Worm (Caenorhabditis elegans) whole organism, midembryonic: ENCODE data around the gene rmh-2.

Experiments
- T22C8.4 ChIP-seq: fragments of 200-800 bp; sonication (Bioruptor generic); IDR thresholded peaks from 2 replicates; pipeline ENCODE4 v1.3.6; 2022; ENCODE audit warnings: missing genetic modification characterization, missing compliant biosample characterization
- cog-1 ChIP-seq: sonication (generic microtip); optimal IDR thresholded peaks from 2 replicates; lab custom pipeline; 2016; ENCODE audit warnings: missing genetic modification characterization, missing compliant biosample characterization
- flt-1 ChIP-seq: fragments of 200-800 bp; sonication (Bioruptor generic); IDR thresholded peaks from 2 replicates; pipeline ENCODE4 v1.3.6; 2022; ENCODE audit warnings: missing genetic modification characterization, missing compliant biosample characterization
- klf-2 ChIP-seq: fragments of 200-800 bp; sonication (Bioruptor generic); conservative IDR thresholded peaks from 2 replicates; pipeline ENCODE4 v1.3.6; 2022; ENCODE audit warnings: missing genetic modification reagents, missing genetic modification characterization, missing compliant biosample characterization
- med-1 ChIP-seq: sonication (generic microtip); optimal IDR thresholded peaks from 2 replicates; lab custom pipeline; 2017; ENCODE audit warnings: missing genetic modification characterization, mild to moderate bottlenecking, missing compliant biosample characterization, antibody characterized with exemption, missing genetic modification reagents; ENCODE audit not compliant: insufficient read depth
- ref-1 ChIP-seq: fragments of 200-800 bp; sonication (Bioruptor generic); conservative IDR thresholded peaks from 2 replicates; pipeline ENCODE4 v1.3.6; 2022; ENCODE audit warnings: missing genetic modification reagents, missing genetic modification characterization, missing compliant biosample characterization
- tab-1 ChIP-seq: fragments of 200-800 bp; sonication (Bioruptor generic); IDR thresholded peaks from 2 replicates; pipeline ENCODE4 v1.3.6; 2022; ENCODE audit warnings: missing genetic modification characterization, missing compliant biosample characterization
- ztf-23 ChIP-seq: fragments of 200-800 bp; sonication (Bioruptor generic); IDR thresholded peaks from 2 replicates; pipeline ENCODE4 v1.3.6; 2022; ENCODE audit warnings: missing genetic modification reagents, missing genetic modification characterization, missing compliant biosample characterization
- ztf-29 ChIP-seq: fragments of 200-800 bp; sonication (Bioruptor generic); IDR thresholded peaks from 2 replicates; pipeline ENCODE4 v1.3.6; 2022; ENCODE audit warnings: missing genetic modification reagents, missing genetic modification characterization, missing compliant biosample characterization

Gene rmh-2

DNA sequence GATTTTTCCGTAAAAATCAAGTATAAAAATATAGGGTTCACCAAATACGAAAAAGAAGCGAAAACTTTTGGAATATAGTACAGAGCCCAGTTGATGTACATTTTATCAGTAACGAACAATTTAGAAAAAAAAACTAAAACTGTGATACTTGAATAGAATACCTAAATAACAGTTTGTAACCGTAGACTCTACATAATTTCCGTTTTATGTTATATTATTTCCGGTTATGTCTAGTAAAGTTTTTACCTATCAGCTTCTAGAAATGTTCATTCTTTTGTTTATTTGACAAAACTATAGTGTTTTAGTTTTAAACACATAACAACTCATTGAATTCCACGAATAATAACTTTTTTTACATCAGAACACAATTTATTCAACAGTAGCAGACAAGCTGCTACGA is 6.9 kb upstream of the rmh-2 start, which contains the start of gene srj-33:
Gene srj-33 (minus strand): TSS at position 101 of the 400 bp plus-strand sequence.
- TF ChIP-seq tab-1 (GFP tag; lab: Robert Waterston, UW) (no peak), klf-2 (no peak), ref-1 (GFP tag; lab: Robert Waterston, UW) (no peak), med-1 (GFP tag; lab: Kevin White, UChicago) (no peak), flt-1 (GFP tag; lab: Robert Waterston, UW) (no peak), cog-1 (tag; lab: Kevin White, UChicago) (no peak), ztf-29 (GFP tag; lab: Robert Waterston, UW) (no peak), T22C8.4 (GFP tag; lab: Robert Waterston, UW) (no peak), ztf-23 (GFP tag; lab: Robert Waterston, UW) (no peak)

DNA sequence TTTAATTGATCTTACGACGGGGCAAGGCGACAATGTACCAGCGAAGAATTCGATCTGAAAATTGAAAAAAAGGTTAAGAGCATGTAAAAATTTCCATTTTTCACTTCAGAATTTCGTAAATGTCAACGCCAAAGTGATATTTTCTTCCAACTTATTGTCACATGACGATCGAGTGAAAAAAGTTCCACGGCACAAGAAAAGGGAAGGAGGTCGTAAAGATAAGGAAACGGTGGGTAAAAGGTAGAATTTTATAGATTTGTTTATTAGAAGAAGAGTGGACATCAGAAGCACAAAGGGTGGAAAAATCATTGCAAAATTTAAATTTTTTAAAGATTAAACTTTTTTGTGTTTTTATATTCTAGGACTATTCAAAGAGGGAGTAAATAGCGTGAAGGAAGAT is 2.6 kb downstream of the rmh-2 start:
- TF ChIP-seq cog-1 (tag; lab: Kevin White, UChicago) = no peak
- no peak for TF ChIP-seq ztf-23 (GFP tag; lab: Robert Waterston, UW)
- no peak for TF ChIP-seq ref-1 (GFP tag; lab: Robert Waterston, UW)
- no peak for TF ChIP-seq T22C8.4 (GFP tag; lab: Robert Waterston, UW)

DNA sequence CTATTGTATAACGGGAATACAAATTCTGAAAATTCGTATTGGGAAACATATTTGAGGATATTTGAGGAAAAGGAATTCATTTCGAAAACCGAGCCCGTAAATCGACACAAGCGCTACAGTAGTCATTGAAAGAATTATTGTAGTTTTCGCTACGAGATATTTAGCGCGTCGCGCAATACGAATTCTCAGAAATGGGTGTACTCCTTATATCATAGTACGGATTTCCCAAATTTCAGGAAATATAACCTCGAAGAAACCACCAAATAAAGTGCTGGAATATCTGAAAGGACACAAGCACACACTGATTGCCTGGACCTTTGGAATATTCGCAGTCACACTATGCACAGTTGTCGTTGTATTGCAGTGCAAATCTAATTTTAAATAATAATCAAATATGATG is 3.2 kb downstream of the rmh-2 start:
- TF ChIP-seq tab-1 (GFP tag; lab: Robert Waterston, UW) = no peak
- TF ChIP-seq cog-1 (tag; lab: Kevin White, UChicago) = no peak
- TF ChIP-seq ref-1 (GFP tag; lab: Robert Waterston, UW) = no peak
- no peak for TF ChIP-seq flt-1 (GFP tag; lab: Robert Waterston, UW)
- TF ChIP-seq med-1 (GFP tag; lab: Kevin White, UChicago) = no peak
- no peak for TF ChIP-seq ztf-23 (GFP tag; lab: Robert Waterston, UW)
- TF ChIP-seq T22C8.4 (GFP tag; lab: Robert Waterston, UW) = no peak
- no peak for TF ChIP-seq ztf-29 (GFP tag; lab: Robert Waterston, UW)
- no peak for TF ChIP-seq klf-2

DNA sequence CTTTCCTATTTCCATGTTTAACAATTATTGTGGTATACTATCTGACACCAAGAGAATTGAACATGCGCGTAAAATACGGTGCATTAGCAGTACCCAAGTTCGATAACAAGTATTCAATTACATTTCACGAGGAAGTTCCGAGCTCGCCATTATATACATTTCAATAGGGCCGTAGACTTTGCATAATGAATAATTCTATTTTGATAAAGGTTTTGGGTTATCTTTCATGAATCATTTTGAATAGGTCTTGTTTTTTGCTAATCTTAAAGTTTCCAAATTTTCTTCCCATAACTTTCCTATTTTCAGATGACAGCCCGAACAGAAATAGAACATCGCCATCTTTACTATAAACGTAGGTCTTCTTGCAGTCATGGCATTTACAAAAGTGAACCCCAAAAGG is 4.3 kb downstream of the rmh-2 start, which contains the start of gene C50H2.13:
Gene C50H2.13 (plus strand): TSS at position 301 of the 400 bp plus-strand sequence.
- TF ChIP-seq klf-2 = no peak
- TF ChIP-seq cog-1 (tag; lab: Kevin White, UChicago) = no peak
- TF ChIP-seq T22C8.4 (GFP tag; lab: Robert Waterston, UW) = no peak
- no peak for TF ChIP-seq flt-1 (GFP tag; lab: Robert Waterston, UW)
- no peak for TF ChIP-seq med-1 (GFP tag; lab: Kevin White, UChicago)
- no peak for TF ChIP-seq tab-1 (GFP tag; lab: Robert Waterston, UW)
- TF ChIP-seq ref-1 (GFP tag; lab: Robert Waterston, UW) = no peak
- no peak for TF ChIP-seq ztf-23 (GFP tag; lab: Robert Waterston, UW)
- TF ChIP-seq ztf-29 (GFP tag; lab: Robert Waterston, UW) = no peak

- no peak for TF ChIP-seq T22C8.4 (GFP tag; lab: Robert Waterston, UW)
- no peak for TF ChIP-seq ztf-29 (GFP tag; lab: Robert Waterston, UW)
- TF ChIP-seq tab-1 (GFP tag; lab: Robert Waterston, UW) = no peak
- TF ChIP-seq cog-1 (tag; lab: Kevin White, UChicago) = no peak
- no peak for TF ChIP-seq ztf-23 (GFP tag; lab: Robert Waterston, UW)
- TF ChIP-seq klf-2 = no peak
- no peak for TF ChIP-seq med-1 (GFP tag; lab: Kevin White, UChicago)
- TF ChIP-seq flt-1 (GFP tag; lab: Robert Waterston, UW) = no peak
- no peak for TF ChIP-seq ref-1 (GFP tag; lab: Robert Waterston, UW)
Observed at ce11 chrV:9925647-9926046, 4.9 kb downstream of the rmh-2 start.

ce11 chrV:9924389-9924788 is 6.2 kb downstream of the rmh-2 start:
- TF ChIP-seq tab-1 (GFP tag; lab: Robert Waterston, UW) (no peak), T22C8.4 (GFP tag; lab: Robert Waterston, UW) (no peak), cog-1 (tag; lab: Kevin White, UChicago) (no peak), ztf-23 (GFP tag; lab: Robert Waterston, UW) (no peak)

DNA sequence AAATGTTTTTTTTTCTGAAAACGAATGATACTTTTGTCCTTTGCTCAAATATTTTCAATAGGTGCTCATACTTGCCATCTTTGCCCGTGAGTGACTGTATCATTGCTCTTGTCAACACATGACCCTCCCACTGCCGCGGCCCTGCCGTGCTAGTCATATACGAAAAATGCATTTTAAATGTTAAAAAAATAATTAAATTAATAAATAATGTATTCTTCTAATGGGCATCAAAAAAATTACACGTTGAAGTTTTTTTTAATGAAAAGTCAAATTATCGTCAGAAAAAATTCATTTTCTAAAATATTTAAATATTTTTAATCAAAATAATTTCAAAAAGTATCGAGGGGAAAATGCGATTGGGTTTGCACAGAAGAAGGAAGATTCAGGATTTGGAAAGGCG is 8.1 kb downstream of the rmh-2 start, which contains the start of gene C50H2.7:
Gene C50H2.7 (plus strand): TSS at position 301 of the 400 bp plus-strand sequence.
- TF ChIP-seq ztf-23 (GFP tag; lab: Robert Waterston, UW) (no peak), ztf-29 (GFP tag; lab: Robert Waterston, UW) (no peak)

DNA sequence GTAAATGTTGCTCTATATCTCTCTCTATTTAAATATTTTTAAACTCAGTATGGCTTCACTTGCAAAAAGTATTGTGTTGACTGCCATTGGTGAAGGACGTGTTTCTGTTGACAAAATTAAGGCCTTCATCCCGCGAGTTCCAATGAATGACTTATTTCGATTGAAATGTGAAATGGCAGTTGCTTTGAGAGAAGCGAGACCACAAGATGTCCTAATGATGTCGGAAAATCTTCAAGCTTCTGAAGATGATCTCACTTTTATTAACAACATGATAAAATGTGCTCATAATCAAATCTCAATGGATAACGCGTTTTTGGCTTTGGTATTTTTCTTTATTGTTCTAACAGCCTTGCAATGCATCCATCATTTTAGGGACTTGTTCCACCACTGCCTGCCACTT is 9.3 kb downstream of the rmh-2 start, which contains the start of gene ceh-75:
Gene ceh-75 (plus strand): TSS at position 50 of the 400 bp plus-strand sequence.
- no peak for TF ChIP-seq ztf-23 (GFP tag; lab: Robert Waterston, UW)
- no peak for TF ChIP-seq T22C8.4 (GFP tag; lab: Robert Waterston, UW)
- TF ChIP-seq cog-1 (tag; lab: Kevin White, UChicago) = no peak
- TF ChIP-seq klf-2 = no peak
- no peak for TF ChIP-seq ztf-29 (GFP tag; lab: Robert Waterston, UW)
- TF ChIP-seq ref-1 (GFP tag; lab: Robert Waterston, UW) = no peak
- TF ChIP-seq tab-1 (GFP tag; lab: Robert Waterston, UW) = no peak
- TF ChIP-seq med-1 (GFP tag; lab: Kevin White, UChicago) = no peak
- TF ChIP-seq flt-1 (GFP tag; lab: Robert Waterston, UW) = no peak

- no peak for TF ChIP-seq med-1 (GFP tag; lab: Kevin White, UChicago)
- no peak for TF ChIP-seq klf-2
- TF ChIP-seq flt-1 (GFP tag; lab: Robert Waterston, UW) = no peak
- no peak for TF ChIP-seq ztf-23 (GFP tag; lab: Robert Waterston, UW)
- no peak for TF ChIP-seq ztf-29 (GFP tag; lab: Robert Waterston, UW)
- no peak for TF ChIP-seq T22C8.4 (GFP tag; lab: Robert Waterston, UW)
- no peak for TF ChIP-seq ref-1 (GFP tag; lab: Robert Waterston, UW)
Observed at ce11 chrV:9918410-9918809, 12.2 kb downstream of the rmh-2 start, which contains the start of gene C50H2.5. Gene C50H2.5 (plus strand): TSS chrV:9918710.

DNA sequence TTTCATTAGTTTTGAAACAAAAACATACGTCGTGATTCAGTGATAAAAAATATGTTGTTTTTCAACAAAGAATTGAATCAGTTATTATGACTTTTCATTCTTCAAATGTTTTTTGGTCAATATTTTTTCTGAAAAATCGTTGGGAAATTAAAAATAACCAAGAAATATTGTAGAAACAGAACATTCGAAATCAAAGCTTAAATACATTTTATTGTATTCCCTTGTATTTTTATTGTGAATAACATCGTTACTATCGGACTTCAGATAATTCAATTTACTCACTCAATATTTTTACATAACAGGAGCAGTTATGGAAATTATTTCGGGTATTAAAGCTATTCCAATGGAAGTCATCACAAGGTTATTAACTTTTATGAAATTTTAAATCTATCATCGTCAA is 13.9 kb downstream of the rmh-2 start, which contains the start of gene C50H2.4:
Gene C50H2.4 (plus strand): TSS at position 301 of the 400 bp plus-strand sequence.
- TF ChIP-seq cog-1 (tag; lab: Kevin White, UChicago) = no peak
- no peak for TF ChIP-seq ref-1 (GFP tag; lab: Robert Waterston, UW)
- TF ChIP-seq T22C8.4 (GFP tag; lab: Robert Waterston, UW) = no peak
- no peak for TF ChIP-seq klf-2
- TF ChIP-seq ztf-23 (GFP tag; lab: Robert Waterston, UW) = no peak
- TF ChIP-seq flt-1 (GFP tag; lab: Robert Waterston, UW) = no peak
- no peak for TF ChIP-seq med-1 (GFP tag; lab: Kevin White, UChicago)
- TF ChIP-seq tab-1 (GFP tag; lab: Robert Waterston, UW) = no peak
- TF ChIP-seq ztf-29 (GFP tag; lab: Robert Waterston, UW) = no peak
